Fruit fly (Drosophila melanogaster) whole organism, adult: Measurements from ENCODE around the gene Rh7.

Experiments
- CG11617 ChIP-seq: fragments of 200-800 bp; sonication (Bioruptor generic); optimal IDR thresholded peaks from 2 replicates; lab custom pipeline; 2017; ENCODE audit warnings: mild to moderate bottlenecking, missing biosample characterization, missing genetic modification reagents, missing genetic modification characterization
- CG12768 ChIP-seq: fragments of 200-800 bp; sonication (Bioruptor generic); optimal IDR thresholded peaks from 2 replicates; lab custom pipeline; 2017; ENCODE audit warnings: missing biosample characterization, missing genetic modification characterization, mild to moderate bottlenecking, moderate library complexity, missing genetic modification reagents
- CG14711 ChIP-seq: fragments of 200-800 bp; sonication (Bioruptor generic); optimal IDR thresholded peaks from 2 replicates; lab custom pipeline; 2018; ENCODE audit warnings: missing biosample characterization, mild to moderate bottlenecking, missing genetic modification characterization, moderate library complexity
- CG1620 ChIP-seq: fragments of 200-800 bp; sonication (Bioruptor generic); optimal IDR thresholded peaks from 2 replicates; lab custom pipeline; 2016; ENCODE audit warnings: missing biosample characterization, missing genetic modification characterization
- CG33017 ChIP-seq: fragments of 200-800 bp; sonication (Bioruptor generic); optimal IDR thresholded peaks from 2 replicates; lab custom pipeline; 2018; ENCODE audit warnings: missing biosample characterization, mild to moderate bottlenecking, missing genetic modification characterization, moderate library complexity
- CG5204 ChIP-seq: fragments of 200-800 bp; sonication (Bioruptor generic); optimal IDR thresholded peaks from 2 replicates; lab custom pipeline; 2016; ENCODE audit warnings: missing biosample characterization, missing genetic modification characterization
- CG7045 ChIP-seq: fragments of 200-800 bp; sonication (Bioruptor generic); optimal IDR thresholded peaks from 2 replicates; lab custom pipeline; 2017; ENCODE audit warnings: missing biosample characterization, mild to moderate bottlenecking, missing genetic modification characterization
- CG7101 ChIP-seq: fragments of 200-800 bp; sonication (Bioruptor generic); optimal IDR thresholded peaks from 2 replicates; lab custom pipeline; 2018; ENCODE audit warnings: missing biosample characterization, mild to moderate bottlenecking, missing genetic modification characterization, moderate library complexity
- Clk ChIP-seq: fragments of 200-800 bp; sonication (Bioruptor generic); optimal IDR thresholded peaks from 2 replicates; lab custom pipeline; 2017; ENCODE audit warnings: missing biosample characterization, missing genetic modification characterization
- Crg-1 ChIP-seq: fragments of 200-800 bp; sonication (Bioruptor generic); optimal IDR thresholded peaks from 2 replicates; lab custom pipeline; 2016; ENCODE audit warnings: missing biosample characterization, missing genetic modification characterization
- Hr96 ChIP-seq: fragments of 200-800 bp; sonication (Bioruptor generic); optimal IDR thresholded peaks from 2 replicates; lab custom pipeline; 2016; ENCODE audit warnings: missing biosample characterization, missing genetic modification characterization
- Mnt ChIP-seq: fragments of 200-800 bp; sonication (Bioruptor generic); optimal IDR thresholded peaks from 2 replicates; lab custom pipeline; 2016; ENCODE audit warnings: missing biosample characterization, mild to moderate bottlenecking, missing genetic modification characterization
- bab1 ChIP-seq: fragments of 200-800 bp; sonication (Bioruptor generic); optimal IDR thresholded peaks from 3 replicates; lab custom pipeline; 2019; ENCODE audit warnings: missing biosample characterization, mild to moderate bottlenecking, missing genetic modification characterization, moderate library complexity
- cic ChIP-seq: fragments of 200-800 bp; sonication (Bioruptor generic); optimal IDR thresholded peaks from 2 replicates; lab custom pipeline; 2017; ENCODE audit warnings: missing biosample characterization, mild to moderate bottlenecking, missing genetic modification characterization, moderate library complexity
- cnc ChIP-seq, 2 experiments: fragments of >200 bp; optimal IDR thresholded peaks; 2 replicates each; lab custom pipeline; 2017
- kay ChIP-seq: fragments of 200-800 bp; sonication (Bioruptor generic); peaks from one replicate; lab custom pipeline; 2016; ENCODE audit warnings: missing biosample characterization, missing genetic modification characterization, borderline replicate concordance
- ovo ChIP-seq: fragments of 200-800 bp; sonication (Bioruptor generic); optimal IDR thresholded peaks from 2 replicates; lab custom pipeline; 2016; ENCODE audit warnings: missing biosample characterization, missing genetic modification characterization
- pad ChIP-seq: fragments of 200-800 bp; sonication (Bioruptor generic); optimal IDR thresholded peaks from 3 replicates; lab custom pipeline; 2017; ENCODE audit warnings: missing biosample characterization, missing genetic modification characterization, mild to moderate bottlenecking, moderate library complexity, missing genetic modification reagents
- tj ChIP-seq: fragments of 200-800 bp; sonication (Bioruptor generic); optimal IDR thresholded peaks from 3 replicates; lab custom pipeline; 2017; ENCODE audit warnings: missing biosample characterization, mild to moderate bottlenecking, missing genetic modification characterization, moderate library complexity
- toe ChIP-seq: fragments of 200-800 bp; sonication (Bioruptor generic); optimal IDR thresholded peaks from 2 replicates; lab custom pipeline; 2016; ENCODE audit warnings: missing biosample characterization, missing genetic modification characterization

The Rh7 gene

dm6 chr3L:12177301-12177700, 2.0 kb upstream of the Rh7 start, which contains the start of gene CAH2:
Gene CAH2, plus strand, starts transcription at chr3L:12177601.
- TF ChIP-seq bab1 (GFP tag; lab: Kevin White, UChicago) (no peak), CG7101 (no peak), CG14711 (tag; lab: Kevin White, UChicago) (no peak)

DNA sequence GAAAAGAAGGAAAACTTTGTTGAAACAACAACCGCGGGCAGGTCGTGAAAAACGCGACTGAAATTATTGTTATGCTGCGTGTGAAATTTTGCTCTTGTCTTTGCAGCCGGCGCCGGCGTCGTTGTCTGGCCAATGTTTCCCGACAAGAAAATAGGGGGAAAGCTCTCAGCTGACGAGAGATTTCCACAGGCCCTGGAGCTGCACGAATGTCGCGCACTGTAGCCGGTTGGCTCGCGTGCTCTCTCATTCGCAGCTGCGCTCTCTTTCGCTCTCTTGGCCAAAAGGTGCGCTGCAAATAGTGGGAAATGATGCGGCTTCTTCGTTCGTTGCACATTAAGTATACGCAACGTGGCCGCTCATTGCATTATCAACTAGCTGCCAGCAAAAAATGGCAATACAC, 11.6 kb downstream of the Rh7 start, which contains the start of gene CG9760:
CG9760 (minus strand) TSS at position 43 of the 400 bp plus-strand sequence.
- TF ChIP-seq Hr96 (GFP tag; lab: Kevin White, UChicago) (no peak), bab1 (GFP tag; lab: Kevin White, UChicago) (no peak), tj (GFP tag; lab: Kevin White, UChicago) (no peak), Clk (GFP tag; lab: Kevin White, UChicago) (no peak), CG12768 (GFP tag; lab: Kevin White, UChicago) (no peak), ovo (GFP tag; lab: Kevin White, UChicago) (no peak), CG14711 (tag; lab: Kevin White, UChicago) (no peak), kay (GFP tag; lab: Kevin White, UChicago) (no peak), Crg-1 (GFP tag; lab: Kevin White, UChicago) (no peak), CG11617 (GFP tag; lab: Kevin White, UChicago) (no peak), CG33017 (tag; lab: Kevin White, UChicago) (no peak), pad (GFP tag; lab: Kevin White, UChicago) (no peak), CG7045 (no peak), CG1620 (GFP tag; lab: Kevin White, UChicago) (no peak), CG7101 (no peak), Mnt (GFP tag; lab: Kevin White, UChicago) (no peak), cic (GFP tag; lab: Kevin White, UChicago) (no peak), toe (GFP tag; lab: Kevin White, UChicago) (no peak), cnc (optimal IDR thresholded peaks at IDR 0.05; lab: Kevin White, UChicago) (no peak), CG5204 (GFP tag; lab: Kevin White, UChicago) (no peak)

DNA sequence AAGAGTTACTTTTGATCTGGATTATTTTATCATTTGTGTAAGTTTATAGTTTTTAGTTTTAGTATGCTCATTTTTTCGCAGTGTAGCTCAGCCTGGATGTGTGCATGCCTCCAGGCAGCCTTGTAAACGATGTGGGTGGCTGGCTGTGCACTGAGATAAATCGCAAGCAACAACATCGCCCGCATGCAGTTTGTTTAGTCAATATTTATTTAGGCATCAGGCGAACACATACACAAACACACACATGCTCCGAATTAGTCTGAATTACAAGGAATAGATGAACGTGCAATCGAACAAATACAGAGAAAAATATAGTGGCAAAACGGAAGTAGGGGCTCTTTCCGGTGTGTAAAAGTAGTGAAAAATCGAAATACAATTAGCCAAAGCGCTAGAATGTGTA, 12.2 kb downstream of the Rh7 start:
- TF ChIP-seq Hr96 (GFP tag; lab: Kevin White, UChicago): no peak
- no peak for TF ChIP-seq Mnt (GFP tag; lab: Kevin White, UChicago)
- TF ChIP-seq toe (GFP tag; lab: Kevin White, UChicago): no peak
- TF ChIP-seq CG12768 (GFP tag; lab: Kevin White, UChicago): no peak
- no peak for TF ChIP-seq bab1 (GFP tag; lab: Kevin White, UChicago)

- TF ChIP-seq Mnt (GFP tag; lab: Kevin White, UChicago): no peak
- no peak for TF ChIP-seq pad (GFP tag; lab: Kevin White, UChicago)
- TF ChIP-seq CG14711 (tag; lab: Kevin White, UChicago): no peak
- TF ChIP-seq Crg-1 (GFP tag; lab: Kevin White, UChicago): no peak
- no peak for TF ChIP-seq CG12768 (GFP tag; lab: Kevin White, UChicago)
- no peak for TF ChIP-seq kay (GFP tag; lab: Kevin White, UChicago)
- TF ChIP-seq ovo (GFP tag; lab: Kevin White, UChicago): no peak
- TF ChIP-seq tj (GFP tag; lab: Kevin White, UChicago): no peak
- no peak for TF ChIP-seq CG33017 (tag; lab: Kevin White, UChicago)
Observed at dm6 chr3L:12162156-12162682, 13.1 kb downstream of the Rh7 start.

- TF ChIP-seq Hr96 (GFP tag; lab: Kevin White, UChicago): no peak
- peak; percentile 13 for TF ChIP-seq CG14711 (tag; lab: Kevin White, UChicago)
Observed at dm6 chr3L:12149024-12149423, 26.3 kb downstream of the Rh7 start, which contains the start of gene CG32099. Gene CG32099, plus strand, starts transcription at chr3L:12149273.

DNA sequence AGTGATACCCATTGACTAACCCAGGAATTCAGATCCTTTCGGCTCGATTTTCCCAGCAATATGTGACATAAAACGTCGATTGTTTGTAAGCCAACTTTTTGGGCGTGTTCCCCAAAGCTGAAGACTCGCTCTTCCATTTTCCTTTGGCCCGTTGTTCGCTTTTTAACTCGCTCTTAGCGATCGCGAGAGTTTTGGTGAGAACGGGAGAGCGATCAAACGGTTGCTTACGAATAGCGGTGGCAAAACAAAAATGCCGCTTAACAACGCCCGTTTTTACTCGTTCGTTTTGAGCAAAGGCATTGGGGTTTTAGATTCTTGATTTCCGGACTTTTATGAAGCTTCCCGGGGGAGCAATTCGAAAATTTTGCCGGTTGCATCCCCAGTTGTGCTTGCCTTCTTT, 28.3 kb downstream of the Rh7 start:
- TF ChIP-seq toe (GFP tag; lab: Kevin White, UChicago): no peak
- peak; percentile 48 for TF ChIP-seq ovo (GFP tag; lab: Kevin White, UChicago)
- TF ChIP-seq Mnt (GFP tag; lab: Kevin White, UChicago): peak; percentile 30

DNA sequence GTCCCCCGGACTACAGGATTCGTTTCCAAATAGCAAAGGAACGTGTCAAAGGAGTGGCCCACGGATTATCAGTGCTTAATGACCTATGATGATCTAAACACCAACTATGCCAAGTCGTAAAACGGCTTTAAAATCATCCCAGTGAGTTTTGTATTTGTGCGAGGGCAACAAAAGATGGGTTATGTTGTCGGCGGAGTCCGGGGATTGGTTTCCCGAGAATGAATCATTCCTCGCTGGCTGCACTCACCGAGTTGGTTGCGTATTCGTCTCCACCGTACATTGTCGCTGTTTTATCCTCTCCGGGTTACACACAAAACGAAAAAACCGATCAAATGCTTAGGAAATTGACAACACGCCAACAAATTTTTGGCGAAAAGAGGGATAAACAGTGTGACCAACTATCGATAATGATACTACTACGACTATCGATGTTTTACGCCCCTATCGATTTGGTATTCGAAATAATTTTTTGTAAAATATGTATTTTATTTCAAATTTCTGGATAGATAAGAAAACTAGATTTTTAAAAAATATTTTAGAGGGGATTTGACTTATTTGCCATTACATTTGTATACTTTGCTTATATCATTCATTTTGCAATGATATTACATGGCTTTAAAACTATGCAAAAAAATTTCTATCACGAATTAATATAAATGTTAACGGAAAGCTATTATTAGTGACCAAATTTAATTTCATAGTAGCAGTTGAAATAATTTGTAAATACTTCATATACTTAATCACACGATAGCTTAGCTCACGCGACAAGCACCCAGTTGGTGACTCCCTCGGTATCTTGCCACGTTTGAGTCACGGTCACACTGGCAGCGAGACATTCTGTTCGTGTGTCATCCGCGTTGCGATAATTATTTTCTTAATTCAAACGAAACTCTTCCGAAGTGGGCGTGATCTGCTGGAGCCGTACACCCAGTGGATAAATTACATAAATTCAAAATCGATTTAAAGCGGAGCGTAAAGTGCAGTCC, 29.3 kb downstream of the Rh7 start, which contains the start of the genes eIF3l and Nrx-IV:
eIF3l (minus strand) TSS at position 389 of the 986 bp plus-strand sequence.
Nrx-IV (plus strand) TSS at position 811 of the 986 bp plus-strand sequence.
- TF ChIP-seq Hr96 (GFP tag; lab: Kevin White, UChicago): no peak
- no peak for TF ChIP-seq CG5204 (GFP tag; lab: Kevin White, UChicago)
- no peak for TF ChIP-seq bab1 (GFP tag; lab: Kevin White, UChicago)
- TF ChIP-seq CG7101: no peak
- no peak for TF ChIP-seq Mnt (GFP tag; lab: Kevin White, UChicago)
